Worm (Caenorhabditis elegans) whole organism, late embryonic: Measurements from ENCODE around the gene F54D12.1.

ENCODE experiments used
- C38D4.7 ChIP-seq: fragments of 200-800 bp; sonication (Bioruptor generic); optimal IDR thresholded peaks from 2 replicates; lab custom pipeline; 2018; ENCODE audit warnings: mild to moderate bottlenecking, missing genetic modification characterization, moderate library complexity, missing compliant biosample characterization
- fkh-10 ChIP-seq: fragments of 150-350 bp; optimal IDR thresholded peaks from 2 replicates; lab custom pipeline; 2014; ENCODE audit warnings: missing biosample characterization, missing genetic modification reagents, missing genetic modification characterization
- pha-4 ChIP-seq: fragments of 150-350 bp; optimal IDR thresholded peaks from 2 replicates; lab custom pipeline; 2018; ENCODE audit warnings: missing biosample characterization, missing genetic modification reagents, missing genetic modification characterization

ce11 chrII:1374486-1374885 is 25.7 kb upstream of the F54D12.1 start:
- TF ChIP-seq C38D4.7 (GFP tag; lab: Kevin White, UChicago) (no peak), pha-4 (no peak), fkh-10 (no peak)
